Fruit fly (Drosophila melanogaster) whole organism, embryonic: ENCODE results near the gene CG13996.

Source experiments
- Atf6 ChIP-seq: fragments of 200-800 bp; sonication (Bioruptor generic); IDR thresholded peaks from 2 replicates; pipeline ENCODE4 v1.3.6; 2022; ENCODE audit warnings: missing biosample characterization, missing genetic modification characterization
- Bdp1 ChIP-seq: fragments of 200-800 bp; sonication (Bioruptor generic); optimal IDR thresholded peaks from 3 replicates; lab custom pipeline; 2016; ENCODE audit warnings: missing biosample characterization, missing genetic modification characterization
- Blimp-1 ChIP-seq: fragments of 200-800 bp; sonication (Bioruptor generic); optimal IDR thresholded peaks from 3 replicates; lab custom pipeline; 2018; ENCODE audit warnings: missing biosample characterization, missing genetic modification characterization, mild to moderate bottlenecking, moderate library complexity, missing genetic modification reagents
- CG10959 ChIP-seq: fragments of 200-800 bp; sonication (Bioruptor generic); IDR thresholded peaks from 2 replicates; pipeline ENCODE4 v1.3.6; 2022; ENCODE audit warnings: missing biosample characterization, missing genetic modification characterization
- CG12744 ChIP-seq: fragments of 200-800 bp; sonication (Bioruptor generic); optimal IDR thresholded peaks from 2 replicates; lab custom pipeline; 2016; ENCODE audit warnings: missing biosample characterization, missing genetic modification characterization
- CG15601 ChIP-seq: fragments of 200-800 bp; sonication (Bioruptor generic); optimal IDR thresholded peaks from 3 replicates; lab custom pipeline; 2019; ENCODE audit warnings: missing biosample characterization, mild to moderate bottlenecking, missing genetic modification characterization, moderate library complexity
- CG16863 ChIP-seq: fragments of 200-800 bp; sonication (Bioruptor generic); optimal IDR thresholded peaks from 3 replicates; lab custom pipeline; 2016; ENCODE audit warnings: missing biosample characterization, missing genetic modification characterization
- CG17829 ChIP-seq: fragments of 200-800 bp; optimal IDR thresholded peaks from 2 replicates; lab custom pipeline; 2019; ENCODE audit warnings: missing biosample characterization, mild to moderate bottlenecking, missing genetic modification characterization, moderate library complexity
- CG2199 ChIP-seq: fragments of 200-800 bp; sonication (Bioruptor generic); IDR thresholded peaks from 3 replicates; pipeline ENCODE4 v1.3.6; 2022; ENCODE audit warnings: missing biosample characterization, missing genetic modification characterization
- CG30020 ChIP-seq: fragments of 200-800 bp; optimal IDR thresholded peaks from 2 replicates; lab custom pipeline; 2019; ENCODE audit warnings: missing biosample characterization, mild to moderate bottlenecking, missing genetic modification characterization, moderate library complexity
- CG30403 ChIP-seq: fragments of 200-800 bp; sonication (Bioruptor generic); optimal IDR thresholded peaks from 3 replicates; lab custom pipeline; 2016; ENCODE audit warnings: missing biosample characterization, missing genetic modification characterization
- CG32767 ChIP-seq: fragments of 200-800 bp; sonication (Bioruptor generic); IDR thresholded peaks from 2 replicates; pipeline ENCODE4 v1.3.6; 2022; ENCODE audit warnings: missing biosample characterization, missing genetic modification characterization
- CG33213 ChIP-seq: fragments of 200-800 bp; sonication (Bioruptor generic); optimal IDR thresholded peaks from 3 replicates; lab custom pipeline; 2016; ENCODE audit warnings: missing biosample characterization, missing genetic modification characterization
- CG4328 ChIP-seq: fragments of 200-800 bp; sonication (Bioruptor generic); optimal IDR thresholded peaks from 3 replicates; lab custom pipeline; 2017; ENCODE audit warnings: missing biosample characterization, missing genetic modification reagents, missing genetic modification characterization
- CG4617 ChIP-seq: fragments of 200-800 bp; sonication (Bioruptor generic); optimal IDR thresholded peaks from 3 replicates; lab custom pipeline; 2016; ENCODE audit warnings: missing biosample characterization, missing genetic modification characterization, borderline replicate concordance
- CG6854 ChIP-seq: fragments of 200-800 bp; sonication (Bioruptor generic); optimal IDR thresholded peaks from 3 replicates; lab custom pipeline; 2017; ENCODE audit warnings: missing biosample characterization, mild to moderate bottlenecking, missing genetic modification characterization
- CG7839 ChIP-seq: fragments of 200-800 bp; sonication (Bioruptor generic); optimal IDR thresholded peaks from 3 replicates; lab custom pipeline; 2018; ENCODE audit warnings: missing biosample characterization, mild to moderate bottlenecking, missing genetic modification characterization, moderate library complexity
- CG9437 ChIP-seq: fragments of 200-800 bp; sonication (Bioruptor generic); optimal IDR thresholded peaks from 2 replicates; lab custom pipeline; 2018; ENCODE audit warnings: missing biosample characterization, mild to moderate bottlenecking, missing genetic modification characterization
- Dad ChIP-seq: fragments of 200-800 bp; sonication (Bioruptor generic); optimal IDR thresholded peaks from 3 replicates; lab custom pipeline; 2016; ENCODE audit warnings: missing biosample characterization, missing genetic modification characterization
- Deaf1 ChIP-seq: fragments of 200-800 bp; optimal IDR thresholded peaks from 3 replicates; lab custom pipeline; 2019; ENCODE audit warnings: missing biosample characterization, mild to moderate bottlenecking, missing genetic modification characterization, moderate library complexity
- Eip74EF ChIP-seq, 2 experiments: fragments of 200-800 bp in 1 of 2; fragments of >200 bp in 1 of 2; sonication (Bioruptor generic) in 1 of 2; optimal IDR thresholded peaks; 2 replicates each; lab custom pipeline; 2017 to 2019; ENCODE audit warnings: missing biosample characterization in 2 of 2, missing genetic modification characterization in 2 of 2, mild to moderate bottlenecking in 1 of 2, moderate library complexity in 1 of 2
- Ets97D ChIP-seq: fragments of 200-800 bp; sonication (Bioruptor generic); optimal IDR thresholded peaks from 3 replicates; lab custom pipeline; 2016; ENCODE audit warnings: missing biosample characterization, missing genetic modification characterization
- HLH54F ChIP-seq: fragments of 200-800 bp; sonication (Bioruptor generic); optimal IDR thresholded peaks from 3 replicates; lab custom pipeline; 2016; ENCODE audit warnings: missing biosample characterization, missing genetic modification characterization
- Hsf ChIP-seq: fragments of 200-800 bp; sonication (Bioruptor generic); optimal IDR thresholded peaks from 3 replicates; lab custom pipeline; 2016; ENCODE audit warnings: missing biosample characterization, missing genetic modification characterization
- Lpt ChIP-seq: fragments of >200 bp; optimal IDR thresholded peaks from 2 replicates; lab custom pipeline; 2018; ENCODE audit warnings: missing biosample characterization, missing genetic modification characterization
- Mad ChIP-seq: fragments of 200-800 bp; sonication (Bioruptor generic); optimal IDR thresholded peaks from 2 replicates; lab custom pipeline; 2016; ENCODE audit warnings: missing biosample characterization, missing genetic modification characterization
- Oli ChIP-seq: fragments of 200-800 bp; sonication (Bioruptor generic); optimal IDR thresholded peaks from 2 replicates; lab custom pipeline; 2018; ENCODE audit warnings: missing biosample characterization, mild to moderate bottlenecking, missing genetic modification characterization, moderate library complexity
- Sry-β ChIP-seq: fragments of 200-800 bp; sonication (Bioruptor generic); optimal IDR thresholded peaks from 2 replicates; lab custom pipeline; 2018; ENCODE audit warnings: missing biosample characterization, mild to moderate bottlenecking, missing genetic modification characterization, moderate library complexity
- Ssrp ChIP-seq: fragments of 200-800 bp; sonication (Bioruptor generic); optimal IDR thresholded peaks from 2 replicates; lab custom pipeline; 2018; ENCODE audit warnings: missing biosample characterization, mild to moderate bottlenecking, missing genetic modification characterization, moderate library complexity
- Xbp1 ChIP-seq: fragments of 200-800 bp; sonication (Bioruptor generic); optimal IDR thresholded peaks from 3 replicates; lab custom pipeline; 2016; ENCODE audit warnings: missing biosample characterization, mild to moderate bottlenecking, missing genetic modification characterization
- cato ChIP-seq: fragments of 200-800 bp; sonication (Bioruptor generic); optimal IDR thresholded peaks from 2 replicates; lab custom pipeline; 2016; ENCODE audit warnings: missing biosample characterization, missing genetic modification characterization, borderline replicate concordance
- dysf ChIP-seq: fragments of 200-800 bp; sonication (Bioruptor generic); IDR thresholded peaks from 3 replicates; pipeline ENCODE4 v1.3.6; 2022; ENCODE audit warnings: missing biosample characterization, missing genetic modification characterization
- exex ChIP-seq: fragments of 200-800 bp; sonication (Bioruptor generic); optimal IDR thresholded peaks from 4 replicates; lab custom pipeline; 2018; ENCODE audit warnings: missing biosample characterization, mild to moderate bottlenecking, missing genetic modification characterization, moderate library complexity
- fd96Cb ChIP-seq: fragments of 200-800 bp; sonication (Bioruptor generic); optimal IDR thresholded peaks from 2 replicates; lab custom pipeline; 2018; ENCODE audit warnings: missing biosample characterization, mild to moderate bottlenecking, missing genetic modification characterization, moderate library complexity
- ind ChIP-seq: fragments of 200-800 bp; sonication (Bioruptor generic); optimal IDR thresholded peaks from 3 replicates; lab custom pipeline; 2016; ENCODE audit warnings: missing biosample characterization, missing genetic modification characterization
- klu ChIP-seq: fragments of 200-800 bp; sonication (Bioruptor generic); IDR thresholded peaks from 2 replicates; pipeline ENCODE4 v1.3.6; 2022; ENCODE audit warnings: missing biosample characterization, missing genetic modification characterization
- lab ChIP-seq: fragments of 200-800 bp; sonication (Bioruptor generic); optimal IDR thresholded peaks from 3 replicates; lab custom pipeline; 2017; ENCODE audit warnings: missing biosample characterization, missing genetic modification characterization, mild to moderate bottlenecking, moderate library complexity, missing genetic modification reagents
- lbe ChIP-seq: fragments of 200-800 bp; sonication (Bioruptor generic); optimal IDR thresholded peaks from 2 replicates; lab custom pipeline; 2016; ENCODE audit warnings: missing biosample characterization, mild to moderate bottlenecking, missing genetic modification characterization
- maf-S ChIP-seq: fragments of 200-800 bp; sonication (Bioruptor generic); optimal IDR thresholded peaks from 2 replicates; lab custom pipeline; 2016; ENCODE audit warnings: missing biosample characterization, missing genetic modification characterization
- pan ChIP-seq, 4 experiments: fragments of >200 bp in 3 of 4; fragments of 200-800 bp in 1 of 4; sonication (Bioruptor generic) in 1 of 4; optimal IDR thresholded peaks in 3 of 4; IDR thresholded peaks in 1 of 4; 2 replicates each; pipeline versions ENCODE4 v1.3.6 to Lab custom; 2017 to 2022; ENCODE audit warnings: missing biosample characterization in 2 of 4, missing genetic modification characterization in 2 of 4, mixed read lengths in 1 of 4
- pfk ChIP-seq: fragments of 200-800 bp; sonication (Bioruptor generic); optimal IDR thresholded peaks from 2 replicates; lab custom pipeline; 2018; ENCODE audit warnings: missing biosample characterization, mild to moderate bottlenecking, missing genetic modification characterization, moderate library complexity
- pnt ChIP-seq: fragments of 200-800 bp; sonication (Bioruptor generic); optimal IDR thresholded peaks from 3 replicates; lab custom pipeline; 2016; ENCODE audit warnings: missing biosample characterization, missing genetic modification characterization
- slou ChIP-seq: fragments of 200-800 bp; sonication (Bioruptor generic); optimal IDR thresholded peaks from 3 replicates; lab custom pipeline; 2016; ENCODE audit warnings: missing biosample characterization, missing genetic modification characterization
- sob ChIP-seq: fragments of 200-800 bp; sonication (Bioruptor generic); IDR thresholded peaks from 2 replicates; pipeline ENCODE4 v1.3.6; 2022; ENCODE audit warnings: missing biosample characterization, missing genetic modification characterization
- stwl ChIP-seq: fragments of 200-800 bp; sonication (Bioruptor generic); optimal IDR thresholded peaks from 3 replicates; lab custom pipeline; 2018; ENCODE audit warnings: missing biosample characterization, mild to moderate bottlenecking, missing genetic modification characterization, moderate library complexity
- twi ChIP-seq: fragments of 200-800 bp; optimal IDR thresholded peaks from 2 replicates; lab custom pipeline; 2019; ENCODE audit warnings: missing biosample characterization, mild to moderate bottlenecking, missing genetic modification characterization, moderate library complexity
- unpg ChIP-seq: fragments of 200-800 bp; sonication (Bioruptor generic); optimal IDR thresholded peaks from 3 replicates; lab custom pipeline; 2018; ENCODE audit warnings: missing biosample characterization, mild to moderate bottlenecking, missing genetic modification characterization, moderate library complexity
- zen2 ChIP-seq: fragments of 200-800 bp; sonication (Bioruptor generic); IDR thresholded peaks from 3 replicates; pipeline ENCODE4 v1.3.6; 2022; ENCODE audit warnings: missing biosample characterization, missing genetic modification characterization; ENCODE audit not compliant: partially characterized antibody
- zf30C ChIP-seq: fragments of 200-800 bp; sonication (Bioruptor generic); optimal IDR thresholded peaks from 3 replicates; lab custom pipeline; 2018; ENCODE audit warnings: missing biosample characterization, mild to moderate bottlenecking, missing genetic modification characterization
- zfh2 ChIP-seq: fragments of 200-800 bp; sonication (Bioruptor generic); optimal IDR thresholded peaks from 2 replicates; lab custom pipeline; 2016; ENCODE audit warnings: missing biosample characterization, missing genetic modification characterization

The CG13996 gene

DNA sequence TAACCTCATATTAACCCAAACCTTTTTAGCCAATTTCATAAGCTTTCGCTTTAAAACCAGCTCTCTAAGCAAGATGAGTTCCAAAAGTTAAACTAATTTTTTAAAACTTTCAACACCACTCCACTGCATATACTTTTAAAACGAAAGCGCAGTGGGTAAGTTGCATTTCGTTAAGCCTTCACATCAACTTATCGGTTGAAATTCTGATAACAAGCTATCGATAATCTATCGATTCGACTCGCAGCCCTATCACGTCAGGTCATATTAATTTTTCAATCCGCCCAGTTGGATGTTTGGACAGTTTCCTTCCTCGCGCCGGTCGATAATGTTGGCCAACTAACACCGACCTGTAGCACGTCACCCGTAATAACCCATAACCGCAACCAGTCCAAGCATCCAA lies 34.5 kb upstream of the CG13996 start, which contains the start of gene ifc (continued):
- TF ChIP-seq CG17829 (tag; lab: Kevin White, UChicago) (peak; percentile 82), sob (GFP tag; lab: Robert Waterston, UW) (no peak), ind (GFP tag; lab: Kevin White, UChicago) (peak; percentile 55), stwl (tag; lab: Kevin White, UChicago) (peak; percentile 92), Ssrp (tag; lab: Kevin White, UChicago) (peak; percentile 61), CG6854 (GFP tag; lab: Kevin White, UChicago) (no peak), pan (optimal IDR thresholded peaks at IDR 0.05; lab: Kevin White, UChicago) (no peak), pan (GFP tag; optimal IDR thresholded peaks at IDR 0.05 in 1 of 2, IDR thresholded peaks at IDR 0.05 in 1 of 2) (no peak), lab (GFP tag; lab: Kevin White, UChicago) (peak; percentile 72), Sry-β (GFP tag; lab: Kevin White, UChicago) (peak; percentile 12), lbe (GFP tag; lab: Kevin White, UChicago) (no peak), Bdp1 (GFP tag; lab: Kevin White, UChicago) (peak; percentile 39), pfk (peak; percentile 36), zen2 (GFP tag; lab: Robert Waterston, UW) (no peak), CG7839 (tag; lab: Kevin White, UChicago) (peak; percentile 58), CG15601 (tag; lab: Kevin White, UChicago) (peak; percentile 72), klu (GFP tag; lab: Robert Waterston, UW) (no peak), fd96Cb (tag; lab: Kevin White, UChicago) (peak; percentile 27), HLH54F (peak; percentile 65), exex (peak; percentile 36), CG32767 (GFP tag; lab: Robert Waterston, UW) (no peak), CG12744 (GFP tag; lab: Kevin White, UChicago) (peak; percentile 39), CG2199 (GFP tag; lab: Robert Waterston, UW) (no peak), Lpt (GFP tag; lab: Kevin White, UChicago) (no peak), Mad (GFP tag; lab: Kevin White, UChicago) (peak; percentile 51), Atf6 (GFP tag; lab: Robert Waterston, UW) (no peak), CG30403 (GFP tag; lab: Kevin White, UChicago) (peak; percentile 68), Deaf1 (tag; lab: Kevin White, UChicago) (peak; percentile 3), Xbp1 (GFP tag; lab: Kevin White, UChicago) (peak; percentile 67), Oli (tag; lab: Kevin White, UChicago) (peak; percentile 23), twi (tag; lab: Kevin White, UChicago) (no peak), CG4617 (GFP tag; lab: Kevin White, UChicago) (peak; percentile 61), CG9437 (GFP tag; lab: Kevin White, UChicago) (no peak), zfh2 (GFP tag; lab: Kevin White, UChicago) (peak; percentile 78), pnt (peak; percentile 41), CG30020 (peak; percentile 96), Hsf (peak; percentile 55), maf-S (GFP tag; lab: Kevin White, UChicago) (peak; percentile 43), CG33213 (GFP tag; lab: Kevin White, UChicago) (peak; percentile 84), CG10959 (no peak), CG16863 (GFP tag; lab: Kevin White, UChicago) (peak; percentile 25), cato (GFP tag; lab: Kevin White, UChicago) (peak; percentile 17), Dad (GFP tag; lab: Kevin White, UChicago) (peak; percentile 69), slou (peak; percentile 22), zf30C (GFP tag; lab: Kevin White, UChicago) (peak; percentile 8), Ets97D (peak; percentile 91), unpg (peak; percentile 42), CG4328 (GFP tag; lab: Kevin White, UChicago) (peak; percentile 24), Blimp-1 (GFP tag; lab: Kevin White, UChicago) (no peak), Eip74EF (GFP tag; optimal IDR thresholded peaks at IDR 0.05; lab: Kevin White, UChicago) (peak in 1 of 2 experiments; percentile 53), dysf (GFP tag; lab: Robert Waterston, UW) (no peak)
